Fruit fly (Drosophila melanogaster): ENCODE results near the gene CG14708.
A peak's percentile ranks its signal among the peaks of the same experiment; 100 is the strongest.

The CG14708 gene

dm6 chr3R:11568873-11569450 lies 15.0 kb downstream of the CG14708 start, which contains the start of gene Mrp4:
Gene Mrp4, plus strand, starts transcription at chr3R:11569250.
- TF ChIP-seq CG8159 (tag; optimal IDR thresholded peaks at IDR 0.05) (no peak), CG14655 (GFP tag; optimal IDR thresholded peaks at IDR 0.05) (no peak), Snoo (tag; optimal IDR thresholded peaks at IDR 0.05) (no peak), CG15710 (tag; optimal IDR thresholded peaks at IDR 0.05) (peak; percentile 2), fd96Ca (GFP tag; IDR thresholded peaks at IDR 0.05) (peak; percentile 72; the same call in 2 of the 3 replicates), D1 (tag; optimal IDR thresholded peaks at IDR 0.05) (no peak), CG9948 (tag; optimal IDR thresholded peaks at IDR 0.05) (no peak), CG4496 (GFP tag; IDR thresholded peaks at IDR 0.05) (peak; percentile 75), EcR (GFP tag; optimal IDR thresholded peaks at IDR 0.05) (peak; percentile 6), CG34367 (tag; optimal IDR thresholded peaks at IDR 0.05) (no peak), CG12605 (GFP tag; IDR thresholded peaks at IDR 0.05) (peak; percentile 92), Pif1B (GFP tag; optimal IDR thresholded peaks at IDR 0.05) (peak; percentile 72), CG8301 (tag; optimal IDR thresholded peaks at IDR 0.05) (no peak), CG10348 (GFP tag; IDR thresholded peaks at IDR 0.05) (no peak), Pif1A (GFP tag; optimal IDR thresholded peaks at IDR 0.05) (peak; percentile 65), rn (GFP tag; IDR thresholded peaks at IDR 0.05) (no peak), gl (tag; optimal IDR thresholded peaks at IDR 0.05) (peak; percentile 63), CG32121 (GFP tag; IDR thresholded peaks at IDR 0.05) (peak; percentile 74), CG17806 (tag; optimal IDR thresholded peaks at IDR 0.05) (no peak), CG13204 (GFP tag; optimal IDR thresholded peaks at IDR 0.05) (peak; percentile 48), Ets98B (GFP tag; IDR thresholded peaks at IDR 0.05) (peak; percentile 86)

DNA sequence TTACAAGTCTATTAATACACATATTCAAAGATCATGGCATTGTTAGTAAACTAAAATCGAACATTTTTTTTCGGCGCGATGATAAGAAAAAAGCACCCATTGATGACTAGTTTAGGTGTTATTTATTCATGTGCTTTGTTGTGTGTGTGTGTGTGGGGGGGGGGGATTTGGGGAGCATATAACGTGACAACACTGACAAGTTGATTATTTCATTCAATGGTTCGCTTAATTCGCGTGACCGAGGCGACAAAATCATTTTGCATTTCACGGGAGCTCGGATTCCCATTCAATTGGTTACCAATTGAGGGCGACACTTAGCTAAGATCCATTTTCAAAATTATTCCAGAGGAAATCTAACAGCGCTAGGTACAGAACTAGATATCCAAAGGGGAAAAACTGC lies 16.0 kb downstream of the CG14708 start:
- TF ChIP-seq CG8301 (tag; optimal IDR thresholded peaks at IDR 0.05), result no peak
- no peak for TF ChIP-seq rn (GFP tag; IDR thresholded peaks at IDR 0.05)
- no peak for TF ChIP-seq CG32121 (GFP tag; IDR thresholded peaks at IDR 0.05)
- TF ChIP-seq D1 (tag; optimal IDR thresholded peaks at IDR 0.05), result no peak
- TF ChIP-seq CG15710 (tag; optimal IDR thresholded peaks at IDR 0.05), result no peak
- no peak for TF ChIP-seq fd96Ca (GFP tag; IDR thresholded peaks at IDR 0.05)
- TF ChIP-seq EcR (GFP tag; optimal IDR thresholded peaks at IDR 0.05), result no peak
- no peak for TF ChIP-seq gl (tag; optimal IDR thresholded peaks at IDR 0.05)
- TF ChIP-seq CG13204 (GFP tag; optimal IDR thresholded peaks at IDR 0.05), result no peak
- no peak for TF ChIP-seq Pif1B (GFP tag; optimal IDR thresholded peaks at IDR 0.05)
- TF ChIP-seq CG4496 (GFP tag; IDR thresholded peaks at IDR 0.05), result no peak
- no peak for TF ChIP-seq CG12605 (GFP tag; IDR thresholded peaks at IDR 0.05)
- TF ChIP-seq Snoo (tag; optimal IDR thresholded peaks at IDR 0.05), result no peak
- no peak for TF ChIP-seq CG10348 (GFP tag; IDR thresholded peaks at IDR 0.05)

DNA sequence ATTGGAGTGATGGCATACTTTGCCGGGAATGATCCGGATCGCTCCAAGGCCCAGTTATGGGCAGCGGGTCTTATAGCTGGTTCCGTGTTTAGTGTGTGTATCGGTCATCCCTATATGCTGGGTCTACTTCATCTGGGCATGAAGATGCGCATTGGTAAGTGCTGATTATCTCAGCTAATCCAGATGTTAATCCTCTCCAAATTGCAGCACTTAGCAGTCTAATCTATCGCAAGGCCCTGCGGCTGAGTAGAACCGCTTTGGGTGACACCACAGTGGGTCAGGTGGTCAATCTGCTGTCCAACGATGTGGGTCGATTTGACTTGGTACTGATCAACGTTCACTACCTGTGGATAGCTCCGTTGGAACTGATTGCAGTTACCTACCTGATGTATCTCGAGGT lies 17.5 kb downstream of the CG14708 start:
- TF ChIP-seq fd96Ca (GFP tag; IDR thresholded peaks at IDR 0.05), result no peak
- no peak for TF ChIP-seq D1 (tag; optimal IDR thresholded peaks at IDR 0.05)
- TF ChIP-seq CG8159 (tag; optimal IDR thresholded peaks at IDR 0.05), result no peak
- TF ChIP-seq gl (tag; optimal IDR thresholded peaks at IDR 0.05), result no peak
- TF ChIP-seq CG12605 (GFP tag; IDR thresholded peaks at IDR 0.05), result no peak
- TF ChIP-seq Pif1B (GFP tag; optimal IDR thresholded peaks at IDR 0.05), result no peak
- TF ChIP-seq Snoo (tag; optimal IDR thresholded peaks at IDR 0.05), result no peak
- TF ChIP-seq Ets98B (GFP tag; IDR thresholded peaks at IDR 0.05), result no peak
- TF ChIP-seq rn (GFP tag; IDR thresholded peaks at IDR 0.05), result no peak
- TF ChIP-seq CG32121 (GFP tag; IDR thresholded peaks at IDR 0.05), result no peak
- no peak for TF ChIP-seq CG15710 (tag; optimal IDR thresholded peaks at IDR 0.05)
- TF ChIP-seq EcR (GFP tag; optimal IDR thresholded peaks at IDR 0.05), result no peak
- no peak for TF ChIP-seq CG34367 (tag; optimal IDR thresholded peaks at IDR 0.05)
- no peak for TF ChIP-seq CG4496 (GFP tag; IDR thresholded peaks at IDR 0.05)
- TF ChIP-seq CG14655 (GFP tag; optimal IDR thresholded peaks at IDR 0.05), result no peak
- TF ChIP-seq CG9948 (tag; optimal IDR thresholded peaks at IDR 0.05), result no peak
- no peak for TF ChIP-seq CG8301 (tag; optimal IDR thresholded peaks at IDR 0.05)
- no peak for TF ChIP-seq CG17806 (tag; optimal IDR thresholded peaks at IDR 0.05)
- TF ChIP-seq CG13204 (GFP tag; optimal IDR thresholded peaks at IDR 0.05), result no peak
- TF ChIP-seq Pif1A (GFP tag; optimal IDR thresholded peaks at IDR 0.05), result no peak

dm6 chr3R:11578645-11579044 lies 24.7 kb downstream of the CG14708 start, which contains the start of the genes CG6790 and CG5342:
Gene CG6790, minus strand, starts transcription at chr3R:11578745.
Gene CG5342, plus strand, starts transcription at chr3R:11578826.
- TF ChIP-seq CG10348 (GFP tag; IDR thresholded peaks at IDR 0.05) (no peak), CG34367 (tag; optimal IDR thresholded peaks at IDR 0.05) (no peak), CG15710 (tag; optimal IDR thresholded peaks at IDR 0.05) (no peak), gl (tag; optimal IDR thresholded peaks at IDR 0.05) (no peak), CG4496 (GFP tag; IDR thresholded peaks at IDR 0.05) (no peak), D1 (tag; optimal IDR thresholded peaks at IDR 0.05) (no peak), CG32121 (GFP tag; IDR thresholded peaks at IDR 0.05) (no peak), CG12605 (GFP tag; IDR thresholded peaks at IDR 0.05) (no peak), CG8159 (tag; optimal IDR thresholded peaks at IDR 0.05) (no peak), EcR (GFP tag; optimal IDR thresholded peaks at IDR 0.05) (no peak), CG8301 (tag; optimal IDR thresholded peaks at IDR 0.05) (no peak), rn (GFP tag; IDR thresholded peaks at IDR 0.05) (no peak), CG9948 (tag; optimal IDR thresholded peaks at IDR 0.05) (no peak), Ets98B (GFP tag; IDR thresholded peaks at IDR 0.05) (no peak), Pif1A (GFP tag; optimal IDR thresholded peaks at IDR 0.05) (no peak), Snoo (tag; optimal IDR thresholded peaks at IDR 0.05) (no peak), fd96Ca (GFP tag; IDR thresholded peaks at IDR 0.05) (no peak)

DNA sequence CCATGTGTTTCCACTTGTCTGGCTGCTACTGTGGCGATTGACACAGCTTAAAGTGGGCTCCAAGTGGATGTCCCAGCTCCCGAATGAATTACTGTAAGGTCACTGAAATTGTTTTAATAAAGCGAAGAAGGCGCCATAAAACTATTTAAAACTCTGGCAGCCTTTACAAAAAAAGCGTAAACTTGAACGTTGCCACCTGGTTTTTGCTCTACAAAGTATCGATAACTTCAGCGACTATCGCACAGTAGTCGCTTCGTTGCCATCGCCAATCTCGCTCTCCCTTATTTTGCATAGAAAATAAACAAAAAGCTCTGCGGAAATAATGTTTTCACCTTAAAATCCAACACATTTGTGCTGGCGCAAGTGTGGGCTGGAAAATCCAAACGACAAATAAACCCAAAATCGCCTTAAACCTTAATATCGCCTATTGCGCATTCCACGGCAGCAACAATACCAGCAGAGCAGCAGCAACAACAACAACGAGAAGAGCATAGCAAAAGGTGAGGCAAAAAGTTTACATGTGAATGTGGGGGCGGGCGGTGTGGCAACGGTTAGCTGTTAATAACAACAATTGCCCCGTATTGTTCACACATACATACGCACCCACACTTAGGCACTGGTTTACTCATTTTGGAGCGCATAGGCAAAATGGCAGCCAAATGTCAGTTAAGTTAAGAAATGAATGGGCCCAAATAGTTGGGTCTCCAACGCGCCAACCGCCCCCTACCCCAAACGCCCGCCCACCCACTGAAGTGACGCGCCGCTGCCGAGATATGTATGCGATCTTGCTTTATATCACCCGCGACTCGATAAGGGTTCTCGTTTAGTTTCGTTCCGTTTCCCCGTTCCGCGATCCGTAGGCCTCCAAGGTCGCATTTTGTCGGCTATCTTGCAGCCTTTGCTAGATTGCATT lies 27.7 kb downstream of the CG14708 start, which contains the start of gene wkd:
Gene wkd, plus strand, starts transcription at position 237 of the 913 bp plus-strand sequence.
- TF ChIP-seq rn (GFP tag; IDR thresholded peaks at IDR 0.05), result no peak

Measured in whole organism, pupa.